Fruit fly (Drosophila melanogaster): ENCODE data around the gene CG4022.

CG4022 gene

DNA sequence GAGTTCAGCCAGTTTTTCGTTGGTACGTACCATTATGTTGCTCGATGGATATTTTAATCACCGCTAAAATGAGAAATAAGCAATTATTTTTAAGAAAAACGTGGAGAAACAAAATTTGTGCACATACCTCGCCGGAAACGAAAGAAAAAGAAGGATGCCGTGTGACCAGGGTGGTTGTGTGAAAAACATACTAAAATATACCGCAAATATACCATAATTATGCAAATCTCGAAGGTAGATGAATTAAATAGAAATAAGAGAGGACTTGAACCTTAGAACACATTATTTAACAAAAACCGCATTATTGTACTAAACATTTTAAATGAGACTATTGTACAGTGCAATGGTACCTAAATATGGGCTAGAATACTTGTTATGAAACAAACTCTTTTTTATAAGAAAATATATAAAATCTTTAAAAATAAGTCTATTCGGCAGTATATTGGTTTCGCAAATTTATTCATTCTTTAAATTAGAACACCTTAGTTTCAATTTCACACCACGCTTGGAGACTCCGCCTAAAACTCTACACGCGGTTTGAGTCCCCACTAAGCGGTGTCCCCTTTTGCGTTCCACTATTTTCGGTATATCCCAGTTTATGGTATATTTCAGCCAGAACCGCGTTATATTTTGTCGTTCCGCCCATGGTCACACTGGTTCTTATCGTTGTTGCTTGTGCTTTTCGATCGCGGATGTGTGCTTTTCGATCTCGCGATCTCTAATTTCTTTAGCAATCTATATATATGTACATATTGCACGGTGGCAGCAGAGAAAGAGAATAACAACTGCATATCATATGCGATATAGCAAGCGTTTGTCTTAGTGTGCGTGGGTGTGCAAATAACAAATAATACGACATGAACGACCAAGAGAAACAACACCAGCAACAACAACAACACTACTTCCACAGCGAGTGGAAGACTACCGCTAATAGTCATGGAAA is 19.3 kb upstream of the CG4022 start, which contains the start of the genes RpS17 and MTF-1 (continued):
- TF ChIP-seq crol (GFP tag; IDR thresholded peaks at IDR 0.05) = 0 out of 2 replicates have a peak, but pooled peaks have one; percentile 15
- peak; percentile 12; the same call in 1 of the 3 replicates for TF ChIP-seq B-H1 (GFP tag; IDR thresholded peaks at IDR 0.05)
- TF ChIP-seq CG3847 (GFP tag; IDR thresholded peaks at IDR 0.05) = peak; percentile 34; the same call in 1 of the 2 replicates
- peak; percentile 41; the same call in 1 of the 2 replicates for TF ChIP-seq CG31441 (GFP tag; IDR thresholded peaks at IDR 0.05)
- TF ChIP-seq zfh1 (GFP tag; IDR thresholded peaks at IDR 0.05) = peak; percentile 68; the same call in 2 of the 3 replicates
- peak; percentile 45 to 49 for TF ChIP-seq bsh (GFP tag; optimal IDR thresholded peaks at IDR 0.05)
- no peak for TF ChIP-seq lov (optimal IDR thresholded peaks at IDR 0.05)
- TF ChIP-seq lov (GFP tag; IDR thresholded peaks at IDR 0.05) = peak; percentile 76; the same call in 2 of the 3 replicates
- TF ChIP-seq ttk (GFP tag; IDR thresholded peaks at IDR 0.05) = peak; percentile 30
- TF ChIP-seq CG4404 (GFP tag; IDR thresholded peaks at IDR 0.05) = no peak
- TF ChIP-seq Doc2 (GFP tag; IDR thresholded peaks at IDR 0.05) = no peak
- TF ChIP-seq CG13123 (GFP tag; optimal IDR thresholded peaks at IDR 0.05) = peak; percentile 24
- TF ChIP-seq pnt (GFP tag; optimal IDR thresholded peaks at IDR 0.05) = no peak
- TF ChIP-seq CG32532 (GFP tag; IDR thresholded peaks at IDR 0.05) = peak; percentile 66
- peak; percentile 83 for TF ChIP-seq YL-1 (GFP tag; optimal IDR thresholded peaks at IDR 0.05)
- no peak for TF ChIP-seq CG3995 (GFP tag; optimal IDR thresholded peaks at IDR 0.05)
- no peak for TF ChIP-seq Ada2b (GFP tag; IDR thresholded peaks at IDR 0.05)
- no peak for TF ChIP-seq jigr1 (GFP tag; IDR thresholded peaks at IDR 0.05)
- TF ChIP-seq bab2 (GFP tag; optimal IDR thresholded peaks at IDR 0.05) = no peak
- TF ChIP-seq CG12659 (GFP tag; optimal IDR thresholded peaks at IDR 0.05) = peak; percentile 67
- no peak for TF ChIP-seq NK7.1 (GFP tag; optimal IDR thresholded peaks at IDR 0.05)
- TF ChIP-seq CG8359 (GFP tag; optimal IDR thresholded peaks at IDR 0.05; ENCODE audit: borderline replicate concordance) = no peak
- TF ChIP-seq CG10565 (GFP tag; optimal IDR thresholded peaks at IDR 0.05) = no peak
- TF ChIP-seq pzg (GFP tag; optimal IDR thresholded peaks at IDR 0.05) = peak; percentile 87
- no peak for TF ChIP-seq bbx (GFP tag; IDR thresholded peaks at IDR 0.05; ENCODE audit: partially characterized antibody)
- no peak for TF ChIP-seq CG1832 (GFP tag; optimal IDR thresholded peaks at IDR 0.05)
- peak; percentile 2 for TF ChIP-seq shn (GFP tag; optimal IDR thresholded peaks at IDR 0.05)
- TF ChIP-seq BtbVII (GFP tag; optimal IDR thresholded peaks at IDR 0.05) = peak; percentile 60
- peak; percentile 66 for TF ChIP-seq dm (GFP tag; optimal IDR thresholded peaks at IDR 0.05)
- TF ChIP-seq tin (GFP tag; optimal IDR thresholded peaks at IDR 0.05) = no peak
- TF ChIP-seq Hr3 (GFP tag; optimal IDR thresholded peaks at IDR 0.05) = peak; percentile 17
- peak; percentile 64 for TF ChIP-seq CG7987 (GFP tag; optimal IDR thresholded peaks at IDR 0.05)
- TF ChIP-seq Fer1 (GFP tag; optimal IDR thresholded peaks at IDR 0.05) = peak; percentile 61
- TF ChIP-seq CG15479 (GFP tag; optimal IDR thresholded peaks at IDR 0.05) = no peak
- TF ChIP-seq Ssrp (tag; optimal IDR thresholded peaks at IDR 0.05) = no peak
- TF ChIP-seq Xrp1 (GFP tag; IDR thresholded peaks at IDR 0.05) = 0 out of 2 replicates have a peak, but pooled peaks have one; percentile 30
- no peak for TF ChIP-seq CG4730 (GFP tag; IDR thresholded peaks at IDR 0.05)
- TF ChIP-seq Fer3 (tag; optimal IDR thresholded peaks at IDR 0.05) = peak; percentile 24
- TF ChIP-seq Adf1 (GFP tag; IDR thresholded peaks at IDR 0.05) = no peak
- TF ChIP-seq HLHmδ (GFP tag; optimal IDR thresholded peaks at IDR 0.05) = peak; percentile 27
- TF ChIP-seq CG17802 (tag; optimal IDR thresholded peaks at IDR 0.05) = no peak
- peak; percentile 37 for TF ChIP-seq CG17359 (tag; optimal IDR thresholded peaks at IDR 0.05)
- no peak for TF ChIP-seq ftz-f1 (GFP tag; optimal IDR thresholded peaks at IDR 0.05)
- no peak for TF ChIP-seq D (optimal IDR thresholded peaks at IDR 0.05)
- no peak for TF ChIP-seq D (GFP tag; optimal IDR thresholded peaks at IDR 0.05)
- peak; percentile 41 for TF ChIP-seq CG15011 (GFP tag; optimal IDR thresholded peaks at IDR 0.05)
- no peak for TF ChIP-seq CG10274 (GFP tag; optimal IDR thresholded peaks at IDR 0.05)
- no peak for TF ChIP-seq Abd-B (GFP tag; optimal IDR thresholded peaks at IDR 0.05)
- TF ChIP-seq CG14710 (tag; optimal IDR thresholded peaks at IDR 0.05) = peak; percentile 58

Data from whole organism, embryonic.